Worm (Caenorhabditis elegans): ENCODE measurements around the gene Y17G7B.21.

Gene Y17G7B.21

DNA sequence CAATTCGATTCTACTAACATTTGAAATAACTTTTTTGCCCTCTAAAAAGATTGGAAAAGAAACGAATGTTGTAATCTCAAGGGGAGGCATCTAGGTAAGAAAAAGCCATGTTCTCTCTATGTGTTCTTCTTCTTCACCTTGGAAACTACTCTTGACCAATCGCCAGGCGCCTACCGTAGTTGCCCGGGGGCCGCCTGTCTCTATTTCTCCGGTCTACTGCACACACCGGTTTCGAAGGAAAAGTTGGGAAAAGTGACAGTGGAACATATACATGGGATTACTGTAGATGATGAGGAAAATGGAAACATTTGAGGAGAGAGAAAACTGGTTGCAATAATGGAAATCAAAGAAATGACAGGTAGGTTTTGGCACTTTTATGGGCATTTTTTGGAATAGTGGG, 51.0 kb downstream of the Y17G7B.21 start:
- TF ChIP-seq nfyb-1 (GFP tag; IDR thresholded peaks at IDR 0.05), result peak; percentile 73; the same call in 1 of the 2 replicates
- TF ChIP-seq him-1 (tag; optimal IDR thresholded peaks at IDR 0.05), result no peak

DNA sequence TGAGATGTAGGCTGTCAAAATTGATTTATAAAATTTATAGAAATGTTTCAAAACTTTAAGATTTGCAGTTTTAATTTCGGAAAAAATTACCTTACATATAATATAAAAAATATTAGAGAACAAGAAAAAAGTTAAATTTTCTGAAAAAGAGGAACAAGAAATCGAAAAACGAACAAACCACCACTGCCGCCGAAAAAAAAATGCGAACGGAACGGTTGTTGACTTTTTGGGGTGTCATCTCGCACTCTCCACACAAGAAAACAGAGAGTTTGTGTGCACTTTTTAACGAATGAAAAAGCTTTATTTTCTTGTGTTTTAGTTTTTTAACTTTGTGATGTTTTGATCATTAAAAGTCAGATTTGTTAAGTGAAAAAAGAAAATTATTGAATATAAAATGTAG, 52.3 kb downstream of the Y17G7B.21 start:
- TF ChIP-seq madf-3 (GFP tag; IDR thresholded peaks at IDR 0.05) (no peak), B0035.1 (tag; optimal IDR thresholded peaks at IDR 0.05) (no peak), dpl-1 (GFP tag; optimal IDR thresholded peaks at IDR 0.05) (no peak), hrde-1 (tag; optimal IDR thresholded peaks at IDR 0.05; ENCODE audit: borderline replicate concordance) (no peak), cebp-2 (GFP tag; IDR thresholded peaks at IDR 0.05) (no peak), ekl-4 (GFP tag; IDR thresholded peaks at IDR 0.05) (no peak), aptf-3 (GFP tag; IDR thresholded peaks at IDR 0.05) (no peak), ceh-40 (GFP tag; IDR thresholded peaks at IDR 0.05) (no peak)

Measured in whole organism, young adult.